Fruit fly (Drosophila melanogaster): ENCODE results near the gene SmydA-8.
A peak's percentile ranks its signal among the peaks of the same experiment; 100 is the strongest.

The SmydA-8 gene

DNA sequence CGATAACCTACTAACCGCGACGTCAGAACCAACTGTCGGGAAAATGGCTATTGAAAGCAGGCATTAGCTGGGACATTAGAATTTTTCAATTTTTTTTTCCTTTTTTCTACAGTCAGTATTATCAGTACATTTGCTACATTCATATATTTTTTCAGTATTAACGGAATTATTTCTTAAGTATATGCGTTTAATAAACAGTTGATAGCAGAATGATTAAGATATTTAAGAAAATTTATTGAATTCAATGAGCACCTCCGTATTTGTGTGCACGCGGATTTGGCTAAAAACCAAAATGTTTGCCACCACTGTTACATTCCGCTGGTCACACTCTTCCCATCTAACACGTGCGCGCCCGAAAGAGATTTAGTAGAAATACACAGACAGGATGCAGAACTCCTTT is 48.9 kb upstream of the SmydA-8 start, which contains the start of the genes temp and CG3071 (continued):
- no peak for TF ChIP-seq CG7271 (tag; optimal IDR thresholded peaks at IDR 0.05)
- peak; percentile 76 for TF ChIP-seq MBD-R2 (GFP tag; IDR thresholded peaks at IDR 0.05)
- TF ChIP-seq shn (GFP tag; optimal IDR thresholded peaks at IDR 0.05): peak; percentile 69
- no peak for TF ChIP-seq HLH3B (GFP tag; IDR thresholded peaks at IDR 0.05)
- TF ChIP-seq cad (GFP tag; optimal IDR thresholded peaks at IDR 0.05): no peak
- peak; percentile 45; the same call in 1 of the 2 replicates for TF ChIP-seq CG14441 (GFP tag; IDR thresholded peaks at IDR 0.05)
- peak; percentile 81 for TF ChIP-seq CG12391 (tag; optimal IDR thresholded peaks at IDR 0.05)
- TF ChIP-seq CG15696 (tag; optimal IDR thresholded peaks at IDR 0.05): peak; percentile 68
- no peak for TF ChIP-seq Mrtf (GFP tag; IDR thresholded peaks at IDR 0.05)
- no peak for TF ChIP-seq ash1 (GFP tag; optimal IDR thresholded peaks at IDR 0.05)
- peak; percentile 31 for TF ChIP-seq CG12744 (GFP tag; optimal IDR thresholded peaks at IDR 0.05)
- TF ChIP-seq CG10431 (GFP tag; optimal IDR thresholded peaks at IDR 0.05): peak; percentile 11
- TF ChIP-seq CG7745 (tag; optimal IDR thresholded peaks at IDR 0.05): no peak
- peak; percentile 46 for TF ChIP-seq CG4617 (GFP tag; optimal IDR thresholded peaks at IDR 0.05; ENCODE audit: borderline replicate concordance)
- peak; percentile 63 for TF ChIP-seq ind (GFP tag; optimal IDR thresholded peaks at IDR 0.05)
- TF ChIP-seq D (optimal IDR thresholded peaks at IDR 0.05): no peak
- TF ChIP-seq D (GFP tag; optimal IDR thresholded peaks at IDR 0.05): peak; percentile 23
- peak; percentile 20 for TF ChIP-seq CG13624 (GFP tag; optimal IDR thresholded peaks at IDR 0.05)
- TF ChIP-seq HmgZ (tag; optimal IDR thresholded peaks at IDR 0.05): peak; percentile 61
- peak; percentile 59 for TF ChIP-seq NC2β (GFP tag; optimal IDR thresholded peaks at IDR 0.05)
- peak; percentile 51 for TF ChIP-seq trem (tag; optimal IDR thresholded peaks at IDR 0.05)
- TF ChIP-seq nmo (GFP tag; optimal IDR thresholded peaks at IDR 0.05): peak; percentile 78
- TF ChIP-seq dm (GFP tag; optimal IDR thresholded peaks at IDR 0.05): peak; percentile 97
- TF ChIP-seq Hey (tag; optimal IDR thresholded peaks at IDR 0.05): peak; percentile 10
- peak; percentile 11 for TF ChIP-seq CG12299 (tag; optimal IDR thresholded peaks at IDR 0.05)
- TF ChIP-seq CG11398 (GFP tag; optimal IDR thresholded peaks at IDR 0.05): no peak
- TF ChIP-seq zen2 (GFP tag; IDR thresholded peaks at IDR 0.05; ENCODE audit: partially characterized antibody): no peak
- peak; percentile 28 for TF ChIP-seq Dad (GFP tag; optimal IDR thresholded peaks at IDR 0.05)
- TF ChIP-seq CG4360 (GFP tag; IDR thresholded peaks at IDR 0.05): no peak
- peak; percentile 42 to 62 for TF ChIP-seq dpn (GFP tag; optimal IDR thresholded peaks at IDR 0.05)
- no peak for TF ChIP-seq CG10959 (GFP tag; IDR thresholded peaks at IDR 0.05)
- no peak for TF ChIP-seq TFAM (GFP tag; optimal IDR thresholded peaks at IDR 0.05)
- TF ChIP-seq CG11247 (GFP tag; IDR thresholded peaks at IDR 0.05): peak; percentile 21; the same call in 1 of the 2 replicates
- TF ChIP-seq pnt (GFP tag; optimal IDR thresholded peaks at IDR 0.05): peak; percentile 58
- TF ChIP-seq Camta (GFP tag; optimal IDR thresholded peaks at IDR 0.05): peak; percentile 56
- TF ChIP-seq NfI (GFP tag; optimal IDR thresholded peaks at IDR 0.05): peak; percentile 54
- TF ChIP-seq mirr (GFP tag; optimal IDR thresholded peaks at IDR 0.05): no peak
- TF ChIP-seq Mes4 (GFP tag; optimal IDR thresholded peaks at IDR 0.05): peak; percentile 45
- peak; percentile 78 for TF ChIP-seq gem (tag; optimal IDR thresholded peaks at IDR 0.05)
- TF ChIP-seq Dll (GFP tag; IDR thresholded peaks at IDR 0.05; ENCODE audit: partially characterized antibody): no peak
- no peak for TF ChIP-seq H15 (GFP tag; IDR thresholded peaks at IDR 0.05)
- TF ChIP-seq CG3065 (GFP tag; optimal IDR thresholded peaks at IDR 0.05): peak; percentile 8
- peak; percentile 8 for TF ChIP-seq CG6683 (GFP tag; optimal IDR thresholded peaks at IDR 0.05)
- peak; percentile 68 for TF ChIP-seq CG15514 (GFP tag; optimal IDR thresholded peaks at IDR 0.05)
- peak; percentile 60 to 62 for TF ChIP-seq Hr51 (GFP tag; optimal IDR thresholded peaks at IDR 0.05)
- peak; percentile 76 for TF ChIP-seq Hsf (GFP tag; optimal IDR thresholded peaks at IDR 0.05)
- TF ChIP-seq CG2120 (GFP tag; optimal IDR thresholded peaks at IDR 0.05): peak; percentile 88
- TF ChIP-seq Oaz (GFP tag; IDR thresholded peaks at IDR 0.05): no peak
- TF ChIP-seq lab (GFP tag; optimal IDR thresholded peaks at IDR 0.05): peak; percentile 73
- peak; percentile 79 for TF ChIP-seq YL-1 (GFP tag; optimal IDR thresholded peaks at IDR 0.05)
- peak; percentile 33 for TF ChIP-seq BtbVII (GFP tag; optimal IDR thresholded peaks at IDR 0.05)
